Worm (Caenorhabditis elegans): ENCODE results near the gene C49F5.8.

The C49F5.8 gene

ce11 chrX:11982065-11982464 is 22.1 kb downstream of the C49F5.8 start, which contains the start of gene nhr-167:
Gene nhr-167, minus strand, starts transcription at chrX:11982085.
- TF ChIP-seq sptf-1 (tag; optimal IDR thresholded peaks at IDR 0.05): no peak
- no peak for TF ChIP-seq pha-4 (tag; optimal IDR thresholded peaks at IDR 0.05)
- no peak for TF ChIP-seq ztf-11 (tag; optimal IDR thresholded peaks at IDR 0.05)
- no peak for TF ChIP-seq unc-62 (GFP tag; optimal IDR thresholded peaks at IDR 0.05)
- TF ChIP-seq ham-2 (GFP tag; optimal IDR thresholded peaks at IDR 0.05): no peak
- no peak for TF ChIP-seq cnd-1 (tag; optimal IDR thresholded peaks at IDR 0.05)
- TF ChIP-seq lin-32 (GFP tag; optimal IDR thresholded peaks at IDR 0.05): no peak
- no peak for TF ChIP-seq drap-1 (GFP tag; optimal IDR thresholded peaks at IDR 0.05)
- TF ChIP-seq tbx-8 (GFP tag; optimal IDR thresholded peaks at IDR 0.05): no peak
- TF ChIP-seq ceh-39 (tag; optimal IDR thresholded peaks at IDR 0.05): no peak
- TF ChIP-seq blmp-1 (tag; optimal IDR thresholded peaks at IDR 0.05): no peak
- TF ChIP-seq mep-1 (tag; optimal IDR thresholded peaks at IDR 0.05): no peak
- TF ChIP-seq nhr-28 (tag; optimal IDR thresholded peaks at IDR 0.05): no peak

- no peak for TF ChIP-seq mep-1 (tag; optimal IDR thresholded peaks at IDR 0.05)
- no peak for TF ChIP-seq nhr-237 (tag; optimal IDR thresholded peaks at IDR 0.05)
- no peak for TF ChIP-seq ces-1 (GFP tag; optimal IDR thresholded peaks at IDR 0.05)
- no peak for TF ChIP-seq M03D4.4 (tag; optimal IDR thresholded peaks at IDR 0.05)
- TF ChIP-seq nhr-76 (tag; optimal IDR thresholded peaks at IDR 0.05): no peak
- no peak for TF ChIP-seq ztf-11 (tag; optimal IDR thresholded peaks at IDR 0.05)
- no peak for TF ChIP-seq mls-2 (tag; optimal IDR thresholded peaks at IDR 0.05)
- TF ChIP-seq nhr-2 (tag; optimal IDR thresholded peaks at IDR 0.05): no peak
- TF ChIP-seq bed-3 (GFP tag; optimal IDR thresholded peaks at IDR 0.05): no peak
Measured at ce11 chrX:11983576-11984061, 23.7 kb downstream of the C49F5.8 start, which contains the start of gene C49F5.3. Gene C49F5.3, minus strand, starts transcription at chrX:11983626.

- TF ChIP-seq flh-1 (GFP tag; optimal IDR thresholded peaks at IDR 0.05): no peak
- no peak for TF ChIP-seq pha-4 (tag; optimal IDR thresholded peaks at IDR 0.05)
- TF ChIP-seq unc-39 (tag; optimal IDR thresholded peaks at IDR 0.05): no peak
- TF ChIP-seq ceh-43 (GFP tag; optimal IDR thresholded peaks at IDR 0.05): no peak
- no peak for TF ChIP-seq nhr-2 (tag; optimal IDR thresholded peaks at IDR 0.05)
- no peak for TF ChIP-seq lin-32 (GFP tag; optimal IDR thresholded peaks at IDR 0.05)
- TF ChIP-seq zip-8 (tag; optimal IDR thresholded peaks at IDR 0.05): no peak
- TF ChIP-seq snpc-4 (tag; optimal IDR thresholded peaks at IDR 0.05): no peak
- no peak for TF ChIP-seq cnd-1 (tag; optimal IDR thresholded peaks at IDR 0.05)
- no peak for TF ChIP-seq blmp-1 (tag; optimal IDR thresholded peaks at IDR 0.05)
- TF ChIP-seq tbx-8 (GFP tag; optimal IDR thresholded peaks at IDR 0.05): no peak
- TF ChIP-seq nhr-28 (tag; optimal IDR thresholded peaks at IDR 0.05): no peak
Measured at ce11 chrX:11985887-11986286, 25.9 kb downstream of the C49F5.8 start, which contains the start of gene C49F5.5. Gene C49F5.5, plus strand, starts transcription at chrX:11986187.

ce11 chrX:11987900-11988364 is 28.0 kb downstream of the C49F5.8 start, which contains the start of gene C49F5.6:
Gene C49F5.6, plus strand, starts transcription at chrX:11988314.
- TF ChIP-seq unc-39 (tag; optimal IDR thresholded peaks at IDR 0.05) (no peak), mls-2 (tag; optimal IDR thresholded peaks at IDR 0.05) (no peak), drap-1 (GFP tag; optimal IDR thresholded peaks at IDR 0.05) (no peak), nhr-12 (tag; optimal IDR thresholded peaks at IDR 0.05) (no peak), mep-1 (tag; optimal IDR thresholded peaks at IDR 0.05) (no peak), M03D4.4 (tag; optimal IDR thresholded peaks at IDR 0.05) (no peak), lin-32 (GFP tag; optimal IDR thresholded peaks at IDR 0.05) (no peak), elt-3 (tag; optimal IDR thresholded peaks at IDR 0.05) (no peak), flh-1 (GFP tag; optimal IDR thresholded peaks at IDR 0.05) (no peak), nhr-28 (tag; optimal IDR thresholded peaks at IDR 0.05) (no peak), elt-1 (tag; optimal IDR thresholded peaks at IDR 0.05; ENCODE audit: borderline replicate concordance, insufficient read depth) (no peak)

ce11 chrX:11992246-11992645 is 32.3 kb downstream of the C49F5.8 start:
- TF ChIP-seq tbx-8 (GFP tag; optimal IDR thresholded peaks at IDR 0.05) (no peak), nhr-237 (tag; optimal IDR thresholded peaks at IDR 0.05) (no peak), M03D4.4 (tag; optimal IDR thresholded peaks at IDR 0.05) (no peak), drap-1 (GFP tag; optimal IDR thresholded peaks at IDR 0.05) (no peak), mls-2 (tag; optimal IDR thresholded peaks at IDR 0.05) (no peak), elt-3 (tag; optimal IDR thresholded peaks at IDR 0.05) (no peak), nhr-28 (tag; optimal IDR thresholded peaks at IDR 0.05) (no peak), ces-1 (GFP tag; optimal IDR thresholded peaks at IDR 0.05) (no peak), pha-4 (tag; optimal IDR thresholded peaks at IDR 0.05) (no peak), ham-2 (GFP tag; optimal IDR thresholded peaks at IDR 0.05) (no peak), nhr-76 (tag; optimal IDR thresholded peaks at IDR 0.05) (no peak), sem-2 (GFP tag; optimal IDR thresholded peaks at IDR 0.05) (no peak), mep-1 (tag; optimal IDR thresholded peaks at IDR 0.05) (no peak)

All from whole organism, mixed stage, embryonic.